Worm (Caenorhabditis elegans) whole organism, L1 larva: ENCODE data around the gene Y32B12B.2.
"Not testable (repeated sequence)": the region's sequence is repeated elsewhere in the genome, so short reads cannot be mapped to it uniquely, and the experiment has no call there.

ENCODE experiments used
- C04F5.9 ChIP-seq: sonication (generic microtip); optimal IDR thresholded peaks from 2 replicates; lab custom pipeline; 2016; ENCODE audit warnings: missing genetic modification characterization, missing compliant biosample characterization
- C34B4.2 ChIP-seq: sonication (generic microtip); optimal IDR thresholded peaks from 2 replicates; lab custom pipeline; 2017; ENCODE audit warnings: mild to moderate bottlenecking, missing genetic modification characterization, missing compliant biosample characterization
- Y116A8C.19 ChIP-seq: sonication (generic microtip); optimal IDR thresholded peaks from 2 replicates; lab custom pipeline; 2016; ENCODE audit warnings: missing compliant biosample characterization, missing genetic modification characterization, borderline replicate concordance
- aha-1 ChIP-seq: fragments of 150-350 bp; optimal IDR thresholded peaks from 2 replicates; lab custom pipeline; 2014; ENCODE audit warnings: missing biosample characterization, missing genetic modification characterization
- aly-2 ChIP-seq: fragments of 150-350 bp; optimal IDR thresholded peaks from 2 replicates; lab custom pipeline; 2014; ENCODE audit warnings: missing biosample characterization, missing genetic modification characterization
- ceh-63 ChIP-seq: fragments of 200-800 bp; sonication (Bioruptor generic); optimal IDR thresholded peaks from 2 replicates; lab custom pipeline; 2018; ENCODE audit warnings: mild to moderate bottlenecking, missing genetic modification characterization, missing compliant biosample characterization
- ces-1 ChIP-seq: fragments of 150-350 bp; optimal IDR thresholded peaks from 2 replicates; lab custom pipeline; 2014; ENCODE audit warnings: missing biosample characterization, missing genetic modification reagents, missing genetic modification characterization
- dpl-1 ChIP-seq, 3 experiments: fragments of 150-350 bp in 2 of 3; sonication (generic microtip) in 1 of 3; optimal IDR thresholded peaks; 2 replicates each; lab custom pipeline; 2014 to 2017; ENCODE audit warnings: missing biosample characterization in 3 of 3, missing genetic modification characterization in 3 of 3, missing genetic modification reagents in 3 of 3
- efl-1 ChIP-seq, 4 experiments: fragments of 150-350 bp; optimal IDR thresholded peaks in 3 of 4; peaks in 1 of 4; 1 replicate in 1 of 4; 2 replicates in 3 of 4; lab custom pipeline; 2014; ENCODE audit warnings: missing biosample characterization in 2 of 4, missing genetic modification characterization in 2 of 4, missing genetic modification reagents in 2 of 4
- egl-13 ChIP-seq: sonication (generic microtip); optimal IDR thresholded peaks from 2 replicates; lab custom pipeline; 2016; ENCODE audit warnings: missing genotype, missing genetic modification reagents, missing genetic modification characterization, missing compliant biosample characterization
- elt-3 ChIP-seq, 6 experiments: fragments of 150-350 bp in 1 of 6; sonication (generic microtip); optimal IDR thresholded peaks; 2 replicates each; lab custom pipeline; 2017 to 2018; ENCODE audit warnings: missing biosample characterization in 6 of 6, missing genetic modification characterization in 6 of 6, inconsistent platforms in 1 of 6
- fkh-4 ChIP-seq: sonication (generic microtip); optimal IDR thresholded peaks from 2 replicates; lab custom pipeline; 2016; ENCODE audit warnings: missing compliant biosample characterization, missing genetic modification characterization, borderline replicate concordance
- fos-1 ChIP-seq: fragments of 150-350 bp; optimal IDR thresholded peaks from 2 replicates; lab custom pipeline; 2014; ENCODE audit warnings: missing biosample characterization, missing genetic modification characterization
- hlh-17 ChIP-seq: fragments of 200-800 bp; sonication (Bioruptor generic); optimal IDR thresholded peaks from 2 replicates; lab custom pipeline; 2018; ENCODE audit warnings: missing genetic modification characterization, mild to moderate bottlenecking, missing compliant biosample characterization, moderate library complexity, borderline replicate concordance
- hpl-2 ChIP-seq: fragments of 150-350 bp; optimal IDR thresholded peaks from 2 replicates; lab custom pipeline; 2014; ENCODE audit warnings: missing biosample characterization, missing genetic modification reagents, missing genetic modification characterization
- irx-1 ChIP-seq: sonication (generic microtip); optimal IDR thresholded peaks from 2 replicates; lab custom pipeline; 2016; ENCODE audit warnings: missing genetic modification characterization, missing compliant biosample characterization
- jun-1 ChIP-seq: fragments of 150-350 bp; optimal IDR thresholded peaks from 2 replicates; lab custom pipeline; 2014; ENCODE audit warnings: missing biosample characterization, missing genetic modification reagents, missing genetic modification characterization
- lsy-2 ChIP-seq, 2 experiments: fragments of 150-350 bp; optimal IDR thresholded peaks; 2 replicates each; lab custom pipeline; 2014; ENCODE audit warnings: missing biosample characterization in 2 of 2, missing genetic modification characterization in 2 of 2
- nhr-237 ChIP-seq: fragments of 150-350 bp; optimal IDR thresholded peaks from 2 replicates; lab custom pipeline; 2014; ENCODE audit warnings: missing biosample characterization, missing genetic modification characterization
- nhr-47 ChIP-seq: sonication (generic microtip); optimal IDR thresholded peaks from 2 replicates; lab custom pipeline; 2016; ENCODE audit warnings: mild to moderate bottlenecking, missing genetic modification characterization, moderate library complexity, missing compliant biosample characterization
- nhr-77 ChIP-seq: fragments of 150-350 bp; optimal IDR thresholded peaks from 2 replicates; lab custom pipeline; 2014; ENCODE audit warnings: missing biosample characterization, missing genetic modification characterization
- pax-3 ChIP-seq: fragments of 200-800 bp; sonication (Bioruptor generic); optimal IDR thresholded peaks from 2 replicates; lab custom pipeline; 2018; ENCODE audit warnings: mild to moderate bottlenecking, missing genetic modification characterization, moderate library complexity, missing compliant biosample characterization
- snu-23 ChIP-seq: sonication (generic microtip); optimal IDR thresholded peaks from 2 replicates; lab custom pipeline; 2016; ENCODE audit warnings: missing genetic modification characterization, missing compliant biosample characterization
- sup-37 ChIP-seq: fragments of 200-800 bp; sonication (Bioruptor generic); optimal IDR thresholded peaks from 2 replicates; lab custom pipeline; 2018; ENCODE audit warnings: mild to moderate bottlenecking, missing genetic modification characterization, missing compliant biosample characterization
- unc-130 ChIP-seq: fragments of 150-350 bp; optimal IDR thresholded peaks from 2 replicates; lab custom pipeline; 2017; ENCODE audit warnings: missing biosample characterization, missing genetic modification characterization, inconsistent platforms
- unc-86 ChIP-seq: sonication (generic microtip); optimal IDR thresholded peaks from 2 replicates; lab custom pipeline; 2016; ENCODE audit warnings: missing genetic modification characterization, missing compliant biosample characterization
- unc-98 ChIP-seq: fragments of 200-800 bp; sonication (Bioruptor generic); IDR thresholded peaks from 2 replicates; pipeline ENCODE4 v1.3.6; 2022; ENCODE audit warnings: missing genetic modification characterization, missing compliant biosample characterization
- xbp-1 ChIP-seq: sonication (generic microtip); optimal IDR thresholded peaks from 2 replicates; lab custom pipeline; 2016; ENCODE audit warnings: missing genetic modification characterization, missing compliant biosample characterization

The Y32B12B.2 gene

ce11 chrV:16515140-16515539 is 23.1 kb upstream of the Y32B12B.2 start, which contains the start of gene F36D3.5:
Gene F36D3.5, minus strand, starts transcription at chrV:16515240.
- TF ChIP-seq snu-23 (GFP tag; lab: Kevin White, UChicago); egl-13 (tag; lab: Kevin White, UChicago); C34B4.2 (tag; lab: Kevin White, UChicago): not testable (repeated sequence)

ce11 chrV:16517619-16518018 is 20.6 kb upstream of the Y32B12B.2 start, which contains the start of gene F36D3.4:
Gene F36D3.4, minus strand, starts transcription at chrV:16517719.
- TF ChIP-seq pax-3 (tag; lab: Kevin White, UChicago) = no peak

DNA sequence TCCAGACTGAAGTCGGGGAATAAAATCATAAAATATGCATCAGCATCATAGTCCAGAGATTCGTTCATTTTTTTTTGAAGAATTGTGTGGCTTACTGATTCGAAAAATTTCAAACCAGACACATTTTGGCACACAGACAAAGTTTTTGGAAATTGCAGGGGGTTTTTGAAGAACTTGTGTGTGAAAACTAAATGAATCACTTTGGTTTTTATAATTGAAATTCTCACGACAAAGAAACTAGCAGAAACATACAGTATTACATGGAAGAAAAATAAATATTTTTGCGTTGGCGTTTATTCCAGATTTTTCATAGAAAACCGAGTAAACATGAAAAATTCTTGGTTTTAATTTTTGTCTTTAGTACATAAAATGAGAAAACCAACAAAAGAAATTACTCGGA is 16.0 kb upstream of the Y32B12B.2 start, which contains the start of gene srw-34:
srw-34 (minus strand) TSS at position 101 of the 400 bp plus-strand sequence.
- TF ChIP-seq jun-1 (tag; lab: Kevin White, UChicago) (no peak), hpl-2 (GFP tag; lab: Kevin White, UChicago) (no peak), unc-98 (GFP tag; lab: Robert Waterston, UW) (no peak), fkh-4 (tag; lab: Kevin White, UChicago) (no peak), ceh-63 (GFP tag; lab: Kevin White, UChicago) (no peak), nhr-237 (tag; lab: Kevin White, UChicago) (no peak), Y116A8C.19 (tag; lab: Kevin White, UChicago) (no peak), nhr-77 (no peak), dpl-1 (GFP tag; optimal IDR thresholded peaks at IDR 0.05; lab: Kevin White, UChicago) (no peak), lsy-2 (tag; optimal IDR thresholded peaks at IDR 0.05; lab: Kevin White, UChicago) (no peak), fos-1 (tag; lab: Kevin White, UChicago) (no peak), C04F5.9 (tag; lab: Kevin White, UChicago) (no peak), nhr-47 (tag; lab: Kevin White, UChicago) (no peak), snu-23 (GFP tag; lab: Kevin White, UChicago) (no peak), aha-1 (tag; lab: Kevin White, UChicago) (no peak), irx-1 (tag; lab: Kevin White, UChicago) (no peak), pax-3 (tag; lab: Kevin White, UChicago) (no peak), hlh-17 (GFP tag; lab: Kevin White, UChicago) (no peak), aly-2 (tag; lab: Kevin White, UChicago) (no peak)

- no peak for TF ChIP-seq unc-130
- no peak for TF ChIP-seq xbp-1 (tag; lab: Kevin White, UChicago)
- no peak for TF ChIP-seq fkh-4 (tag; lab: Kevin White, UChicago)
- TF ChIP-seq efl-1 (optimal IDR thresholded peaks at IDR 0.05; lab: Kevin White, UChicago) = no peak
- TF ChIP-seq efl-1 (GFP tag; optimal IDR thresholded peaks at IDR 0.05 in 1 of 2; lab: Kevin White, UChicago) = peak in 1 of 2 experiments; percentile 85
- no peak for TF ChIP-seq elt-3 (tag; optimal IDR thresholded peaks at IDR 0.05; lab: Kevin White, UChicago)
These were observed 11.3 kb upstream of the Y32B12B.2 start, which contains the start of gene F36D3.8 for ce11 chrV:16526858-16527257. Gene F36D3.8, plus strand, starts transcription at chrV:16527158.

ce11 chrV:16527796-16528195 is 10.4 kb upstream of the Y32B12B.2 start, which contains the start of gene F36D3.16:
Gene F36D3.16, plus strand, starts transcription at chrV:16528096.
- TF ChIP-seq unc-98 (GFP tag; lab: Robert Waterston, UW) = no peak
- no peak for TF ChIP-seq unc-86 (tag; lab: Kevin White, UChicago)

ce11 chrV:16534000-16534399 is 4.2 kb upstream of the Y32B12B.2 start, which contains the start of gene cpr-2:
Gene cpr-2, minus strand, starts transcription at chrV:16534100.
- no peak for TF ChIP-seq xbp-1 (tag; lab: Kevin White, UChicago)
- TF ChIP-seq irx-1 (tag; lab: Kevin White, UChicago) = no peak
- TF ChIP-seq ces-1 (GFP tag; lab: Kevin White, UChicago) = no peak
- TF ChIP-seq sup-37 (GFP tag; lab: Kevin White, UChicago) = no peak
- no peak for TF ChIP-seq elt-3 (tag; optimal IDR thresholded peaks at IDR 0.05; lab: Kevin White, UChicago)
- TF ChIP-seq, all 84 proteins: peak for 0
